ENCODE assay signal across 1 fruit fly cellular context in genomic region chr3R:13888332-13888731, dm6.
TF ChIP-seq lines count a peak whose summit lies in the region.

No protein-coding gene starts in this region.

TF ChIP-seq in whole organism, embryonic, 481 proteins besides CTCF, POLR2A, EP300 and RAD21 (continued from another document):
- peak; percentile 18 for TF ChIP-seq nmo (GFP tag; optimal IDR thresholded peaks at IDR 0.05; lab: Kevin White, UChicago)
- no peak for TF ChIP-seq MESR4 (GFP tag; optimal IDR thresholded peaks at IDR 0.05; lab: Kevin White, UChicago)
- TF ChIP-seq croc (GFP tag; conservative IDR thresholded peaks at IDR 0.05; lab: Robert Waterston, UW) = no peak
- TF ChIP-seq zfh1 (GFP tag; IDR thresholded peaks at IDR 0.05; lab: Robert Waterston, UW) = 0 out of 3 replicates have a peak, but pooled peaks have one; percentile 43
- TF ChIP-seq CG11504 (tag; optimal IDR thresholded peaks at IDR 0.05; lab: Kevin White, UChicago) = peak; percentile 23
- TF ChIP-seq sr (GFP tag; IDR thresholded peaks at IDR 0.05; lab: Robert Waterston, UW) = no peak
- TF ChIP-seq ase (GFP tag; IDR thresholded peaks at IDR 0.05; lab: Robert Waterston, UW) = no peak
- TF ChIP-seq CG15479 (GFP tag; optimal IDR thresholded peaks at IDR 0.05; lab: Kevin White, UChicago) = no peak
- TF ChIP-seq Doc2 (GFP tag; IDR thresholded peaks at IDR 0.05; lab: Robert Waterston, UW) = no peak
- TF ChIP-seq CG2678 (tag; optimal IDR thresholded peaks at IDR 0.05; lab: Kevin White, UChicago) = no peak
- peak; percentile 52 for TF ChIP-seq dmrt11E (tag; optimal IDR thresholded peaks at IDR 0.05; lab: Kevin White, UChicago)
- peak; percentile 19 for TF ChIP-seq phol (tag; optimal IDR thresholded peaks at IDR 0.05; lab: Kevin White, UChicago)
- TF ChIP-seq CG10209 (GFP tag; optimal IDR thresholded peaks at IDR 0.05; lab: Kevin White, UChicago) = no peak
- TF ChIP-seq Ada2b (GFP tag; IDR thresholded peaks at IDR 0.05; lab: Robert Waterston, UW) = no peak
- no peak for TF ChIP-seq CG31224 (GFP tag; IDR thresholded peaks at IDR 0.05; lab: Robert Waterston, UW)
- TF ChIP-seq dmrt99B (tag; optimal IDR thresholded peaks at IDR 0.05; lab: Kevin White, UChicago) = peak; percentile 11
- no peak for TF ChIP-seq tin (GFP tag; optimal IDR thresholded peaks at IDR 0.05; lab: Kevin White, UChicago)
- no peak for TF ChIP-seq tna (GFP tag; IDR thresholded peaks at IDR 0.05; lab: Robert Waterston, UW; ENCODE audit: partially characterized antibody)
- TF ChIP-seq Abd-B (GFP tag; optimal IDR thresholded peaks at IDR 0.05; lab: Kevin White, UChicago) = no peak
- TF ChIP-seq Hr3 (GFP tag; optimal IDR thresholded peaks at IDR 0.05; lab: Kevin White, UChicago) = no peak
- no peak for TF ChIP-seq al (GFP tag; IDR thresholded peaks at IDR 0.05; lab: Robert Waterston, UW)
- TF ChIP-seq bigmax (GFP tag; optimal IDR thresholded peaks at IDR 0.05; lab: Kevin White, UChicago) = no peak
- TF ChIP-seq corto (GFP tag; optimal IDR thresholded peaks at IDR 0.05; lab: Kevin White, UChicago) = no peak
- no peak for TF ChIP-seq toy (GFP tag; IDR thresholded peaks at IDR 0.05; lab: Robert Waterston, UW)
- TF ChIP-seq CG12391 (tag; optimal IDR thresholded peaks at IDR 0.05; lab: Kevin White, UChicago) = peak; percentile 11
- no peak for TF ChIP-seq crol (GFP tag; IDR thresholded peaks at IDR 0.05; lab: Robert Waterston, UW)
- no peak for TF ChIP-seq wor (GFP tag; IDR thresholded peaks at IDR 0.05; lab: Robert Waterston, UW)
- TF ChIP-seq CG34376 (GFP tag; optimal IDR thresholded peaks at IDR 0.05; lab: Kevin White, UChicago) = no peak
- no peak for TF ChIP-seq gt (GFP tag; IDR thresholded peaks at IDR 0.05; lab: Robert Waterston, UW)
- no peak for TF ChIP-seq gcm2 (GFP tag; optimal IDR thresholded peaks at IDR 0.05; lab: Kevin White, UChicago)
- TF ChIP-seq CG18619 (GFP tag; optimal IDR thresholded peaks at IDR 0.05; lab: Kevin White, UChicago) = no peak
- no peak for TF ChIP-seq cwo (GFP tag; optimal IDR thresholded peaks at IDR 0.05; lab: Kevin White, UChicago)
- no peak for TF ChIP-seq peb (GFP tag; IDR thresholded peaks at IDR 0.05; lab: Robert Waterston, UW)
- TF ChIP-seq bbx (GFP tag; IDR thresholded peaks at IDR 0.05; lab: Robert Waterston, UW; ENCODE audit: partially characterized antibody) = no peak
- TF ChIP-seq CG32767 (GFP tag; IDR thresholded peaks at IDR 0.05; lab: Robert Waterston, UW) = no peak
- peak; percentile 7 for TF ChIP-seq CG8388 (GFP tag; optimal IDR thresholded peaks at IDR 0.05; lab: Kevin White, UChicago)
- TF ChIP-seq eve (GFP tag; optimal IDR thresholded peaks at IDR 0.05; lab: Kevin White, UChicago) = no peak
- TF ChIP-seq CG18262 (tag; optimal IDR thresholded peaks at IDR 0.05; lab: Kevin White, UChicago) = peak; percentile 41
- no peak for TF ChIP-seq Spps (tag; optimal IDR thresholded peaks at IDR 0.05; lab: Kevin White, UChicago)
- no peak for TF ChIP-seq cato (GFP tag; optimal IDR thresholded peaks at IDR 0.05; lab: Kevin White, UChicago; ENCODE audit: borderline replicate concordance)
- TF ChIP-seq Nf-YC (tag; optimal IDR thresholded peaks at IDR 0.05; lab: Kevin White, UChicago) = no peak
- TF ChIP-seq z (GFP tag; IDR thresholded peaks at IDR 0.05; lab: Robert Waterston, UW) = no peak
- no peak for TF ChIP-seq CG4328 (GFP tag; optimal IDR thresholded peaks at IDR 0.05; lab: Kevin White, UChicago)
- no peak for TF ChIP-seq Atf-2 (GFP tag; optimal IDR thresholded peaks at IDR 0.05; lab: Kevin White, UChicago)
- TF ChIP-seq CG17328 (GFP tag; IDR thresholded peaks at IDR 0.05; lab: Robert Waterston, UW) = no peak
- no peak for TF ChIP-seq Mad (GFP tag; optimal IDR thresholded peaks at IDR 0.05; lab: Kevin White, UChicago)
- no peak for TF ChIP-seq hkb (optimal IDR thresholded peaks at IDR 0.05; lab: Kevin White, UChicago)
- no peak for TF ChIP-seq hkb (GFP tag; IDR thresholded peaks at IDR 0.05; lab: Robert Waterston, UW)
- peak; percentile 44 for TF ChIP-seq CG2712 (tag; optimal IDR thresholded peaks at IDR 0.05; lab: Kevin White, UChicago)
- TF ChIP-seq lola (GFP tag; optimal IDR thresholded peaks at IDR 0.05; lab: Kevin White, UChicago) = peak in 1 of 3 experiments; percentile 25
- no peak for TF ChIP-seq gro (GFP tag; optimal IDR thresholded peaks at IDR 0.05; lab: Kevin White, UChicago)
- TF ChIP-seq Bgb (GFP tag; IDR thresholded peaks at IDR 0.05; lab: Robert Waterston, UW; ENCODE audit: partially characterized antibody) = no peak
- TF ChIP-seq Xrp1 (GFP tag; IDR thresholded peaks at IDR 0.05; lab: Robert Waterston, UW) = peak; percentile 34; the same call in 1 of the 2 replicates
- TF ChIP-seq CG2202 (tag; optimal IDR thresholded peaks at IDR 0.05; lab: Kevin White, UChicago) = no peak
- TF ChIP-seq sens-2 (GFP tag; IDR thresholded peaks at IDR 0.05; lab: Robert Waterston, UW) = no peak
- no peak for TF ChIP-seq CG11398 (GFP tag; optimal IDR thresholded peaks at IDR 0.05; lab: Kevin White, UChicago)
- peak; percentile 49 for TF ChIP-seq gem (tag; optimal IDR thresholded peaks at IDR 0.05; lab: Kevin White, UChicago)
- TF ChIP-seq Gsc (GFP tag; IDR thresholded peaks at IDR 0.05; lab: Robert Waterston, UW) = no peak
- TF ChIP-seq Blimp-1 (GFP tag; optimal IDR thresholded peaks at IDR 0.05; lab: Kevin White, UChicago) = peak; percentile 24
- TF ChIP-seq CG7745 (tag; optimal IDR thresholded peaks at IDR 0.05; lab: Kevin White, UChicago) = no peak
- peak; percentile 18 for TF ChIP-seq CG7839 (tag; optimal IDR thresholded peaks at IDR 0.05; lab: Kevin White, UChicago)
- TF ChIP-seq tio (GFP tag; optimal IDR thresholded peaks at IDR 0.05; lab: Kevin White, UChicago) = no peak
- TF ChIP-seq GATAe (GFP tag; conservative IDR thresholded peaks at IDR 0.05; lab: Robert Waterston, UW) = no peak
- TF ChIP-seq CG9797 (GFP tag; optimal IDR thresholded peaks at IDR 0.05; lab: Kevin White, UChicago) = no peak
- TF ChIP-seq pros (GFP tag; optimal IDR thresholded peaks at IDR 0.05; lab: Kevin White, UChicago) = no peak
- no peak for TF ChIP-seq CG14050 (GFP tag; IDR thresholded peaks at IDR 0.05; lab: Robert Waterston, UW)
- no peak for TF ChIP-seq CG8478 (optimal IDR thresholded peaks at IDR 0.05; lab: Kevin White, UChicago)
- no peak for TF ChIP-seq CG2120 (GFP tag; optimal IDR thresholded peaks at IDR 0.05; lab: Kevin White, UChicago)
- no peak for TF ChIP-seq CG3163 (GFP tag; optimal IDR thresholded peaks at IDR 0.05; lab: Kevin White, UChicago)
- TF ChIP-seq D19A (tag; optimal IDR thresholded peaks at IDR 0.05; lab: Kevin White, UChicago) = no peak
- TF ChIP-seq CG17912 (GFP tag; optimal IDR thresholded peaks at IDR 0.05; lab: Kevin White, UChicago) = no peak
- TF ChIP-seq NC2α (GFP tag; optimal IDR thresholded peaks at IDR 0.05; lab: Kevin White, UChicago) = no peak
- no peak for TF ChIP-seq CG17612 (GFP tag; IDR thresholded peaks at IDR 0.05; lab: Robert Waterston, UW)
- no peak for TF ChIP-seq CG8290 (GFP tag; optimal IDR thresholded peaks at IDR 0.05; lab: Kevin White, UChicago)
- TF ChIP-seq CG8290 (tag; optimal IDR thresholded peaks at IDR 0.05; lab: Kevin White, UChicago) = no peak
- no peak for TF ChIP-seq row (GFP tag; IDR thresholded peaks at IDR 0.05; lab: Robert Waterston, UW)
- TF ChIP-seq ewg (GFP tag; optimal IDR thresholded peaks at IDR 0.05; lab: Kevin White, UChicago) = no peak
- TF ChIP-seq CG15073 (GFP tag; optimal IDR thresholded peaks at IDR 0.05; lab: Kevin White, UChicago) = no peak
- TF ChIP-seq insv (GFP tag; optimal IDR thresholded peaks at IDR 0.05; lab: Kevin White, UChicago) = no peak
- TF ChIP-seq CG10565 (GFP tag; optimal IDR thresholded peaks at IDR 0.05; lab: Kevin White, UChicago) = no peak
